Fruit fly (Drosophila melanogaster) whole organism, prepupa: ENCODE data around the gene Shawn.

Source experiments
- CG10631 ChIP-seq: fragments of 200-800 bp; sonication (Bioruptor generic); optimal IDR thresholded peaks from 2 replicates; lab custom pipeline; 2016; ENCODE audit warnings: missing biosample characterization, missing genetic modification characterization
- CG11294 ChIP-seq: fragments of 200-800 bp; sonication (Bioruptor generic); IDR thresholded peaks from 2 replicates; pipeline ENCODE4 v1.3.6; 2022; ENCODE audit warnings: missing biosample characterization, missing genetic modification characterization
- CG11902 ChIP-seq: fragments of 200-800 bp; sonication (Bioruptor generic); optimal IDR thresholded peaks from 3 replicates; lab custom pipeline; 2016; ENCODE audit warnings: missing biosample characterization, missing genetic modification characterization
- CG15336 ChIP-seq: fragments of 200-800 bp; sonication (Bioruptor generic); IDR thresholded peaks from 2 replicates; pipeline ENCODE4 v1.3.6; 2022; ENCODE audit warnings: missing biosample characterization, missing genetic modification characterization
- CG1621 ChIP-seq: fragments of 200-800 bp; sonication (Bioruptor generic); optimal IDR thresholded peaks from 3 replicates; lab custom pipeline; 2018; ENCODE audit warnings: missing biosample characterization, mild to moderate bottlenecking, missing genetic modification characterization
- CG16779 ChIP-seq: fragments of 200-800 bp; sonication (Bioruptor generic); optimal IDR thresholded peaks from 3 replicates; lab custom pipeline; 2017; ENCODE audit warnings: missing biosample characterization, mild to moderate bottlenecking, missing genetic modification characterization
- CG3032 ChIP-seq: fragments of 200-800 bp; optimal IDR thresholded peaks from 2 replicates; lab custom pipeline; 2019; ENCODE audit warnings: missing biosample characterization, mild to moderate bottlenecking, missing genetic modification characterization, moderate library complexity
- CG31627 ChIP-seq: fragments of 200-800 bp; sonication (Bioruptor generic); optimal IDR thresholded peaks from 3 replicates; lab custom pipeline; 2016; ENCODE audit warnings: missing biosample characterization, missing genetic modification characterization
- CG32006 ChIP-seq: fragments of 200-800 bp; sonication (Bioruptor generic); optimal IDR thresholded peaks from 3 replicates; lab custom pipeline; 2017; ENCODE audit warnings: missing biosample characterization, mild to moderate bottlenecking, missing genetic modification characterization
- CG34406 ChIP-seq: fragments of 200-800 bp; sonication (Bioruptor generic); optimal IDR thresholded peaks from 3 replicates; lab custom pipeline; 2016; ENCODE audit warnings: missing biosample characterization, missing genetic modification characterization
- CG4318 ChIP-seq: fragments of 200-800 bp; sonication (Bioruptor generic); optimal IDR thresholded peaks from 3 replicates; lab custom pipeline; 2017; ENCODE audit warnings: missing biosample characterization, mild to moderate bottlenecking, missing genetic modification characterization
- CG6163 ChIP-seq: fragments of 200-800 bp; sonication (Bioruptor generic); IDR thresholded peaks from 3 replicates; pipeline ENCODE4 v1.3.6; 2022; ENCODE audit warnings: missing biosample characterization, missing genetic modification characterization
- CG6276 ChIP-seq: fragments of 200-800 bp; sonication (Bioruptor generic); optimal IDR thresholded peaks from 2 replicates; lab custom pipeline; 2017; ENCODE audit warnings: missing biosample characterization, mild to moderate bottlenecking, missing genetic modification characterization
- CG8632 ChIP-seq: fragments of 200-800 bp; sonication (Bioruptor generic); optimal IDR thresholded peaks from 3 replicates; lab custom pipeline; 2016; ENCODE audit warnings: missing biosample characterization, missing genetic modification characterization
- CG9139 ChIP-seq: fragments of 200-800 bp; sonication (Bioruptor generic); optimal IDR thresholded peaks from 3 replicates; lab custom pipeline; 2017; ENCODE audit warnings: missing biosample characterization, mild to moderate bottlenecking, missing genetic modification characterization
- Eip75B ChIP-seq: fragments of 200-800 bp; sonication (Bioruptor generic); optimal IDR thresholded peaks from 3 replicates; lab custom pipeline; 2016; ENCODE audit warnings: missing biosample characterization, missing genetic modification characterization
- Eip78C ChIP-seq: fragments of 200-800 bp; sonication (Bioruptor generic); peaks from one replicate; lab custom pipeline; 2016; ENCODE audit warnings: missing biosample characterization, missing genetic modification characterization
- Eip93F ChIP-seq: fragments of 200-800 bp; sonication (Bioruptor generic); optimal IDR thresholded peaks from 2 replicates; lab custom pipeline; 2016; ENCODE audit warnings: missing biosample characterization, mild to moderate bottlenecking, missing genetic modification characterization
- Ets21C ChIP-seq: fragments of 200-800 bp; sonication (Bioruptor generic); optimal IDR thresholded peaks from 3 replicates; lab custom pipeline; 2016; ENCODE audit warnings: missing biosample characterization, missing genetic modification characterization
- Ets96B ChIP-seq: fragments of 200-800 bp; optimal IDR thresholded peaks from 2 replicates; lab custom pipeline; 2019; ENCODE audit warnings: missing biosample characterization, mild to moderate bottlenecking, missing genetic modification characterization, moderate library complexity
- Hr38 ChIP-seq: sonication (Bioruptor generic); optimal IDR thresholded peaks from 2 replicates; lab custom pipeline; 2016; ENCODE audit warnings: missing biosample characterization, missing genetic modification characterization
- Hr4 ChIP-seq: fragments of 200-800 bp; sonication (Bioruptor generic); optimal IDR thresholded peaks from 3 replicates; lab custom pipeline; 2016; ENCODE audit warnings: missing biosample characterization, missing genetic modification characterization
- Lpt ChIP-seq: fragments of 200-800 bp; sonication (Bioruptor generic); optimal IDR thresholded peaks from 3 replicates; lab custom pipeline; 2016; ENCODE audit warnings: missing biosample characterization, missing genetic modification characterization
- Smox ChIP-seq: fragments of 200-800 bp; sonication (Bioruptor generic); optimal IDR thresholded peaks from 3 replicates; lab custom pipeline; 2016; ENCODE audit warnings: missing biosample characterization, missing genetic modification characterization
- Sox15 ChIP-seq: fragments of 200-800 bp; sonication (Bioruptor generic); optimal IDR thresholded peaks from 3 replicates; lab custom pipeline; 2016; ENCODE audit warnings: missing biosample characterization, missing genetic modification characterization
- achi ChIP-seq: fragments of 200-800 bp; sonication (Bioruptor generic); optimal IDR thresholded peaks from 3 replicates; lab custom pipeline; 2016; ENCODE audit warnings: missing biosample characterization, missing genetic modification characterization
- dac ChIP-seq: fragments of 200-800 bp; sonication (Bioruptor generic); optimal IDR thresholded peaks from 2 replicates; lab custom pipeline; 2017; ENCODE audit warnings: missing biosample characterization, mild to moderate bottlenecking, missing genetic modification characterization
- eg ChIP-seq: fragments of 200-800 bp; sonication (Bioruptor generic); IDR thresholded peaks from 3 replicates; pipeline ENCODE4 v1.3.6; 2022; ENCODE audit warnings: missing biosample characterization, missing genetic modification characterization
- esn ChIP-seq: fragments of 200-800 bp; sonication (Bioruptor generic); optimal IDR thresholded peaks from 2 replicates; lab custom pipeline; 2016; ENCODE audit warnings: missing biosample characterization, mild to moderate bottlenecking, missing genetic modification characterization, moderate library complexity
- fd85E ChIP-seq: fragments of 200-800 bp; sonication (Bioruptor generic); optimal IDR thresholded peaks from 3 replicates; lab custom pipeline; 2016; ENCODE audit warnings: missing biosample characterization, missing genetic modification characterization
- lz ChIP-seq: fragments of 200-800 bp; sonication (Bioruptor generic); optimal IDR thresholded peaks from 3 replicates; lab custom pipeline; 2016; ENCODE audit warnings: missing biosample characterization, missing genetic modification characterization
- net ChIP-seq: fragments of 200-800 bp; sonication (Bioruptor generic); optimal IDR thresholded peaks from 3 replicates; lab custom pipeline; 2016; ENCODE audit warnings: missing biosample characterization, missing genetic modification characterization
- pdm3 ChIP-seq: fragments of 200-800 bp; sonication (Bioruptor generic); optimal IDR thresholded peaks from 3 replicates; lab custom pipeline; 2016; ENCODE audit warnings: missing biosample characterization, missing genetic modification characterization
- spab ChIP-seq: fragments of 200-800 bp; sonication (Bioruptor generic); optimal IDR thresholded peaks from 2 replicates; lab custom pipeline; 2017; ENCODE audit warnings: missing biosample characterization, mild to moderate bottlenecking, missing genetic modification characterization, missing genetic modification reagents
- svp ChIP-seq: fragments of 200-800 bp; sonication (Bioruptor generic); peaks from one replicate; lab custom pipeline; 2016; ENCODE audit warnings: missing biosample characterization, missing genetic modification characterization
- topi ChIP-seq: fragments of 200-800 bp; sonication (Bioruptor generic); optimal IDR thresholded peaks from 3 replicates; lab custom pipeline; 2016; ENCODE audit warnings: missing biosample characterization, missing genetic modification characterization
- vri ChIP-seq: fragments of 200-800 bp; sonication (Bioruptor generic); optimal IDR thresholded peaks from 3 replicates; lab custom pipeline; 2016; ENCODE audit warnings: missing biosample characterization, mild to moderate bottlenecking, missing genetic modification characterization

Gene Shawn

dm6 chrX:19618183-19618740 lies 6.9 kb downstream of the Shawn start, which contains the start of the genes Pstk and Tim9b:
Gene Pstk (minus strand): TSS chrX:19618537.
Gene Tim9b (minus strand): TSS chrX:19618537.
- no peak for TF ChIP-seq CG32006
- no peak for TF ChIP-seq CG16779 (tag; lab: Kevin White, UChicago)
- no peak for TF ChIP-seq CG6163 (GFP tag; lab: Robert Waterston, UW)
- no peak for TF ChIP-seq CG34406 (GFP tag; lab: Kevin White, UChicago)
- no peak for TF ChIP-seq fd85E
- TF ChIP-seq eg = no peak
- TF ChIP-seq Eip78C (GFP tag; lab: Kevin White, UChicago) = no peak
- no peak for TF ChIP-seq Eip93F (GFP tag; lab: Kevin White, UChicago)
- TF ChIP-seq topi (GFP tag; lab: Kevin White, UChicago) = no peak
- no peak for TF ChIP-seq CG31627 (GFP tag; lab: Kevin White, UChicago)
- TF ChIP-seq CG1621 (tag; lab: Kevin White, UChicago) = no peak
- TF ChIP-seq net (GFP tag; lab: Kevin White, UChicago) = no peak
- TF ChIP-seq, all 60 proteins: peak for 0

dm6 chrX:19621145-19621544 lies 9.8 kb downstream of the Shawn start, which contains the start of gene CG14221:
Gene CG14221 (minus strand): TSS chrX:19621245.
- no peak for TF ChIP-seq Hr38 (GFP tag; lab: Kevin White, UChicago)
- TF ChIP-seq CG9139 (GFP tag; lab: Kevin White, UChicago) = no peak
- no peak for TF ChIP-seq fd85E
- TF ChIP-seq Lpt (GFP tag; lab: Kevin White, UChicago) = no peak
- TF ChIP-seq CG8632 = no peak
- TF ChIP-seq CG11294 (GFP tag; lab: Robert Waterston, UW) = no peak
- no peak for TF ChIP-seq achi (GFP tag; lab: Kevin White, UChicago)
- no peak for TF ChIP-seq Eip75B
- TF ChIP-seq pdm3 (GFP tag; lab: Kevin White, UChicago) = no peak
- TF ChIP-seq svp = no peak
- no peak for TF ChIP-seq Smox
- no peak for TF ChIP-seq CG10631 (GFP tag; lab: Kevin White, UChicago)
- TF ChIP-seq Hr4 (GFP tag; lab: Kevin White, UChicago) = no peak
- no peak for TF ChIP-seq spab (GFP tag; lab: Kevin White, UChicago)
- TF ChIP-seq dac (GFP tag; lab: Kevin White, UChicago) = no peak
- no peak for TF ChIP-seq CG6163 (GFP tag; lab: Robert Waterston, UW)
- TF ChIP-seq CG32006 = no peak
- TF ChIP-seq vri (GFP tag; lab: Kevin White, UChicago) = no peak
- no peak for TF ChIP-seq Sox15 (GFP tag; lab: Kevin White, UChicago)
- TF ChIP-seq Eip78C (GFP tag; lab: Kevin White, UChicago) = no peak

- peak; percentile 15 for TF ChIP-seq esn
- no peak for TF ChIP-seq CG15336 (GFP tag; lab: Robert Waterston, UW)
- TF ChIP-seq, all 60 proteins: peak for 1
These were observed 11.6 kb downstream of the Shawn start, which contains the start of the genes Naa20A and MKP-4 for dm6 chrX:19622924-19623323. Gene Naa20A (minus strand): TSS chrX:19623074. Gene MKP-4 (plus strand): TSS chrX:19623114.

dm6 chrX:19625405-19625804 lies 14.1 kb downstream of the Shawn start, which contains the start of gene CG14212:
Gene CG14212 (plus strand): TSS chrX:19625705.
- TF ChIP-seq Hr38 (GFP tag; lab: Kevin White, UChicago) (no peak), CG6276 (no peak), Smox (no peak), CG11294 (GFP tag; lab: Robert Waterston, UW) (no peak), topi (GFP tag; lab: Kevin White, UChicago) (no peak), CG10631 (GFP tag; lab: Kevin White, UChicago) (no peak), esn (no peak), CG16779 (tag; lab: Kevin White, UChicago) (no peak), fd85E (no peak), Ets96B (tag; lab: Kevin White, UChicago) (no peak), lz (GFP tag; lab: Kevin White, UChicago) (no peak), Ets21C (GFP tag; lab: Kevin White, UChicago) (no peak), pdm3 (GFP tag; lab: Kevin White, UChicago) (no peak), CG4318 (no peak), CG11902 (GFP tag; lab: Kevin White, UChicago) (no peak), CG3032 (no peak)
